Fruit fly (Drosophila melanogaster): Measurements from ENCODE around the gene CG6000.

- TF ChIP-seq CTCF (optimal IDR thresholded peaks at IDR 0.05) (no peak), CG8478 (optimal IDR thresholded peaks at IDR 0.05) (no peak)
Observed at dm6 chr3R:24103708-24104107, 49.5 kb downstream of the CG6000 start.

Measured in S2 (cell line).